Worm (Caenorhabditis elegans) whole organism, mixed stage, embryonic: ENCODE results near the gene T03D8.6.

Experiments used
- M03D4.4 ChIP-seq: sonication (generic microtip); optimal IDR thresholded peaks from 2 replicates; lab custom pipeline; 2017; ENCODE audit warnings: mild to moderate bottlenecking, missing genetic modification characterization, missing compliant biosample characterization
- bed-3 ChIP-seq: fragments of 200-800 bp; sonication (Bioruptor generic); optimal IDR thresholded peaks from 3 replicates; lab custom pipeline; 2018; ENCODE audit warnings: mild to moderate bottlenecking, missing genetic modification characterization, moderate library complexity, missing compliant biosample characterization
- drap-1 ChIP-seq: fragments of 200-800 bp; sonication (Bioruptor generic); optimal IDR thresholded peaks from 3 replicates; lab custom pipeline; 2018; ENCODE audit warnings: mild to moderate bottlenecking, missing genetic modification characterization, missing compliant biosample characterization
- lin-13 ChIP-seq: fragments of 150-350 bp; optimal IDR thresholded peaks from 2 replicates; lab custom pipeline; 2014; ENCODE audit warnings: missing biosample characterization, missing genetic modification characterization
- lsy-2 ChIP-seq: fragments of 150-350 bp; optimal IDR thresholded peaks from 2 replicates; lab custom pipeline; 2014; ENCODE audit warnings: missing biosample characterization, missing genetic modification characterization
- nhr-237 ChIP-seq: fragments of 150-350 bp; optimal IDR thresholded peaks from 2 replicates; lab custom pipeline; 2014; ENCODE audit warnings: missing biosample characterization, missing genetic modification characterization
- nhr-28 ChIP-seq: fragments of 150-350 bp; optimal IDR thresholded peaks from 2 replicates; lab custom pipeline; 2014; ENCODE audit warnings: missing biosample characterization, missing genetic modification characterization
- snpc-4 ChIP-seq: fragments of 150-350 bp; optimal IDR thresholded peaks from 2 replicates; lab custom pipeline; 2014; ENCODE audit warnings: missing biosample characterization, missing genetic modification characterization
- unc-62 ChIP-seq: fragments of 150-350 bp; optimal IDR thresholded peaks from 2 replicates; lab custom pipeline; 2014; ENCODE audit warnings: missing biosample characterization, missing genetic modification reagents, missing genetic modification characterization

DNA sequence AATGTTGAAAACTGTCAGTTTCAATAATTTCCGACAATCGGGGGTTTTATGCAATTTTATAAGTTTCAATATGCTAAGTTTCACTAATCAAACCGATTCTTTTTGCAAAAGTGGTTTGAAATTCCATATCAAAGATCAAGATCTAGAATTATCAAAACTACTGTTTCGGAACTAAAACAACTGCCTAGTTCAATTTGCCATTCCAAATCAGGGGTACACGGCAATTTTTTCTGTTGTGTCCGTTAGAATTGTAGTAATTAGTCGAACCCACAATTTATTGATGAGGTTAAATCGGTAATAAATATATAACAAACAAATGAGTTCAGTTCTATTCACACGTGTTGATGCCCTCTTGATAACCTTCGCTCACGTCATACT is 34.3 kb downstream of the T03D8.6 start:
- no peak for TF ChIP-seq lsy-2 (tag; lab: Kevin White, UChicago)
- TF ChIP-seq snpc-4 (tag; lab: Kevin White, UChicago) = no peak
- no peak for TF ChIP-seq drap-1 (GFP tag; lab: Kevin White, UChicago)
- no peak for TF ChIP-seq nhr-28 (tag; lab: Kevin White, UChicago)
- no peak for TF ChIP-seq unc-62 (GFP tag; lab: Kevin White, UChicago)
- no peak for TF ChIP-seq M03D4.4
- TF ChIP-seq lin-13 (tag; lab: Kevin White, UChicago) = no peak
- TF ChIP-seq nhr-237 (tag; lab: Kevin White, UChicago) = no peak
- no peak for TF ChIP-seq bed-3 (GFP tag; lab: Kevin White, UChicago)
